Fruit fly (Drosophila melanogaster) whole organism, pupa: ENCODE data around the gene CG32647.

Experiments
- CG12605 ChIP-seq: fragments of 200-800 bp; sonication (Bioruptor generic); IDR thresholded peaks from 2 replicates; pipeline ENCODE4 v1.3.6; 2022; ENCODE audit warnings: missing biosample characterization, missing genetic modification characterization
- CG14655 ChIP-seq: fragments of 200-800 bp; sonication (Bioruptor generic); optimal IDR thresholded peaks from 3 replicates; lab custom pipeline; 2017; ENCODE audit warnings: mild to moderate bottlenecking, missing biosample characterization, missing genetic modification reagents, missing genetic modification characterization
- CG34367 ChIP-seq: fragments of 200-800 bp; sonication (Bioruptor generic); optimal IDR thresholded peaks from 2 replicates; lab custom pipeline; 2018; ENCODE audit warnings: missing biosample characterization, mild to moderate bottlenecking, missing genetic modification characterization
- CG9948 ChIP-seq: fragments of 200-800 bp; sonication (Bioruptor generic); optimal IDR thresholded peaks from 2 replicates; lab custom pipeline; 2018; ENCODE audit warnings: missing biosample characterization, mild to moderate bottlenecking, missing genetic modification characterization, moderate library complexity
- EcR ChIP-seq: fragments of 200-800 bp; sonication (Bioruptor generic); optimal IDR thresholded peaks from 3 replicates; lab custom pipeline; 2019; ENCODE audit warnings: missing biosample characterization, missing genetic modification characterization, mild to moderate bottlenecking, moderate library complexity, missing genetic modification reagents
- rn ChIP-seq: fragments of 200-800 bp; sonication (Bioruptor generic); IDR thresholded peaks from 2 replicates; pipeline ENCODE4 v1.3.6; 2022; ENCODE audit warnings: missing biosample characterization, missing genetic modification characterization

DNA sequence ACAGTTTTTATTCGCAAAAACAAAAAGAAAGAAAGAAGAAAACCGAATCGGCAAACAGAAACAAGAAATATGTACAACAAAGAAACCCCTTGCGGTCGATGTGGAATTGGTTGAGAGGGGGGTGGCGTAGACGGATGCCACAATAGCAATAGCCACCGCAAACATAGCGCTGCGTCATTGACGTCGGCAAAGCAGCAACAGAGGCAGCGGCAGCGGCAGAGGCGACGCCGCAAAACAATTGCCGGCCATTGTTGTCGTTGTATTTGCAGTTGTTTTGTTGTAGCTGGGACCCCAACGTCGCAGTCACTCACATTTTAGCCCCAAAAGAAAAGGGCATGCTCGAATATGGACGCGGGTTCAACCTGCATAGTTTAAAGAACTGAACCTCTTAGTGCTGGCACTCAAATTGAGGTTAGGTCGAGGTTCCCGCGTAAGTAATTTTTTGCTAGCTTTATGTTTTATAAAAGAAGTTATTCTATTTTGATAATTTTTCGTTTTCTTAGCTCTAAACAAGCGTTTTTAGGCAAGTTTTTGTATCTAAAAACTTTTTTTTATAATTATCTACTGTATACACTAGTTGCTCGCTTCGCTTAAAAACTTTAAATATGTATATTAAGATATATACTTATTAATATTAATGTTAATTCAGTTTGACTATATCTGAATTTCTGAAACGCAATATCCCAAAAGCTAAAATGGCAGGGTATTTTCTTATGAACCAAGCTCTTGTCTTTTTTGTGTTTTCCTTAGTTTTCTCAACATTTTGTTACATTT lies 29.0 kb downstream of the CG32647 start:
- TF ChIP-seq CG12605 (GFP tag; lab: Robert Waterston, UW) (no peak), rn (peak; percentile 35; the same call in 1 of the 2 replicates), CG9948 (tag; lab: Kevin White, UChicago) (peak; percentile 90), CG14655 (GFP tag; lab: Kevin White, UChicago) (peak; percentile 84), EcR (GFP tag; lab: Kevin White, UChicago) (peak; percentile 29), CG34367 (tag; lab: Kevin White, UChicago) (peak; percentile 67)
